Worm (Caenorhabditis elegans): ENCODE results near the gene F56A8.5.
A peak's percentile ranks its signal among the peaks of the same experiment; 100 is the strongest.

DNA sequence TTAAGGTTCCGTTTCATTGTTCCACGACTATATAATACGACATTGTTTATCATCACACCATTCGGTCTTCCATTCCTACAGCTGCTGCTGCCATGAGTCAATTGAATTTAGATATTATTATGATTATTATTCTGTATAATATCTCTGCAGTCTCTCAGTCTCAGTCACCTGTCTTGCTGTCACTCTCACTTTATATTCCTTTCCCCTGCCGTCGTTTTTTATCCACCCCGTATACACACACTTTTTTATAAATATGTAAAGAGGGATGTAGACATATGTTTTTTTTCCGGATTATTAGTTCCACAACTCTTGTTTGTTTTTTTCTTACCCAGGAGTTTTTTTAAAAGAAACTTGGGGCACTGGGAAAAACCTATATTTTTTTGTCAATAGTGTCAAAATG, 6.6 kb downstream of the F56A8.5 start:
- TF ChIP-seq ama-1 (optimal IDR thresholded peaks at IDR 0.05) (no peak), irx-1 (tag; optimal IDR thresholded peaks at IDR 0.05) (no peak), nhr-11 (tag; optimal IDR thresholded peaks at IDR 0.05) (no peak), zag-1 (tag; optimal IDR thresholded peaks at IDR 0.05) (no peak), lsy-2 (tag; optimal IDR thresholded peaks at IDR 0.05) (no peak), unc-130 (tag; optimal IDR thresholded peaks at IDR 0.05) (no peak), nhr-28 (tag; optimal IDR thresholded peaks at IDR 0.05) (no peak), blmp-1 (tag; optimal IDR thresholded peaks at IDR 0.05) (peak; percentile 74), nhr-237 (tag; optimal IDR thresholded peaks at IDR 0.05) (no peak), elt-2 (tag; optimal IDR thresholded peaks at IDR 0.05) (no peak)
